Fruit fly (Drosophila melanogaster): ENCODE data around the gene Nnk.

Gene Nnk

DNA sequence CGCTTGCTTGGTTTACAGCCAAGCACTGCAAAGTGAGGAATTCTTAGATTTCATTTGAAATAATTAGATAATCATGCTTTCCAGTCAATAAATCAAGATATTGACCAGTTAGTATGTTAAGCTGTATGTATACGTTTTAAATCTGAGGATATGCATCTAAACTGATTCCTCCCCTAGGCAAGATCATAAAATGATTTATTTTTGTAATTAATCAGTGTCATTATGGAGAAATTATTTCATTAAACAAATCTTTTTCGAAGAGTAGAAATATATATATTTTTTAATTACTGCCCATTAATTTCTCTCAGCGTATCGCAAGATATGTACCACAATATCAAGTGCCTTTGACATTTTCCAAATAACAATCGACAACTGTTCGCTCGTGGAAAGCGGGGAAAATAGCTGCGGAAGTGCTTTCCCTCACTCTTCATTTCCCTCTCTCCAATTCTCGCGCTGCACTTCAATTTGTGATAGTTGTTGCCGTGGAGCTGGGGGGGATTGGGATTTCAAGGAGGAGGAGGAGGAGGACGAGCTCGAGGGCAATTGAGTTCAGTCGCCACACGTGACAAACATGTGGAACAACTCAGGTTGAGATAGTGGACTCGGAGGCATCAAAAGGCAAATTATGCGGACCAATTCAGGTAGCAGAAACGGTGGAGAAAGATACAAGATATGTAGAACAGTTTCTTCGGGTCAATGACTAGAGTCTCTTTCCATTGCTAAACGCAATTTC lies 9.3 kb upstream of the Nnk start (continued):
- TF ChIP-seq sob (GFP tag; IDR thresholded peaks at IDR 0.05): no peak
- no peak for TF ChIP-seq Dref (GFP tag; IDR thresholded peaks at IDR 0.05)
- no peak for TF ChIP-seq CG42726 (GFP tag; IDR thresholded peaks at IDR 0.05; ENCODE audit: partially characterized antibody)
- TF ChIP-seq dm (GFP tag; optimal IDR thresholded peaks at IDR 0.05): no peak
- no peak for TF ChIP-seq Taf1 (GFP tag; IDR thresholded peaks at IDR 0.05)
- TF ChIP-seq CG31388 (GFP tag; optimal IDR thresholded peaks at IDR 0.05): no peak
- TF ChIP-seq D19A (tag; optimal IDR thresholded peaks at IDR 0.05): peak; percentile 31
- TF ChIP-seq NFAT (GFP tag; IDR thresholded peaks at IDR 0.05): no peak
- TF ChIP-seq unpg (GFP tag; optimal IDR thresholded peaks at IDR 0.05): no peak
- TF ChIP-seq CG33557 (GFP tag; optimal IDR thresholded peaks at IDR 0.05): no peak
- no peak for TF ChIP-seq Adf1 (GFP tag; IDR thresholded peaks at IDR 0.05)
- TF ChIP-seq nmo (GFP tag; optimal IDR thresholded peaks at IDR 0.05): peak; percentile 24
- no peak for TF ChIP-seq sna (GFP tag; IDR thresholded peaks at IDR 0.05; ENCODE audit: partially characterized antibody)
- no peak for TF ChIP-seq sima (GFP tag; optimal IDR thresholded peaks at IDR 0.05)
- no peak for TF ChIP-seq Elba2 (GFP tag; optimal IDR thresholded peaks at IDR 0.05)
- peak; percentile 51 for TF ChIP-seq Blimp-1 (GFP tag; optimal IDR thresholded peaks at IDR 0.05)
- TF ChIP-seq CG15514 (GFP tag; optimal IDR thresholded peaks at IDR 0.05): no peak

DNA sequence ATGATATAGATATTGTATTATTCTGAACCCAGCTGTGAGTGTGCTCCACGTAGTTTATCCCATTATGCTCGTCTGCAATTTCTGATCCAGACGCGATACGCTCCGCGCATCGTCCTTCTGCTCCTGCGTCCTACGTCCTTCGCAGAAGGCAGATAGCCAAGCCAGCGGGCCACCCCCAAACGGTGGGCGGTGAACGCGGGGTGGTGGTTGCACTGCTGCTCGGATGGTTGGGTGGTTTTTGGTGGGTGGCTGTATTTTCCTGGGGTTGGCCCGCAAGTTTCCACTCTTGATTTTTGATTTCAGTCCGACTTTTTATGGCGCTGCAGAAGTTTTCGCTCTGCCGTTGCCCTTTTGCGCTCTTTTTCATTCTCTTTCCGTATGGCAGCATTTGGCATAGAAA lies 7.4 kb upstream of the Nnk start:
- TF ChIP-seq CG13624 (GFP tag; optimal IDR thresholded peaks at IDR 0.05) (no peak), CG14710 (tag; optimal IDR thresholded peaks at IDR 0.05) (no peak), Dref (GFP tag; IDR thresholded peaks at IDR 0.05) (0 out of 2 replicates have a peak, but pooled peaks have one; percentile 10), ase (GFP tag; IDR thresholded peaks at IDR 0.05) (no peak), CG33213 (GFP tag; optimal IDR thresholded peaks at IDR 0.05) (no peak), CG12942 (GFP tag; optimal IDR thresholded peaks at IDR 0.05) (no peak), HmgD (GFP tag; optimal IDR thresholded peaks at IDR 0.05) (no peak), Hand (GFP tag; optimal IDR thresholded peaks at IDR 0.05) (no peak), Poxn (GFP tag; IDR thresholded peaks at IDR 0.05) (0 out of 2 replicates have a peak, but pooled peaks have one; percentile 24), dysf (GFP tag; IDR thresholded peaks at IDR 0.05) (no peak), CG7357 (GFP tag; IDR thresholded peaks at IDR 0.05) (no peak), ro (GFP tag; IDR thresholded peaks at IDR 0.05) (no peak), dati (GFP tag; IDR thresholded peaks at IDR 0.05) (no peak), CG12391 (tag; optimal IDR thresholded peaks at IDR 0.05) (no peak), E2f2 (GFP tag; IDR thresholded peaks at IDR 0.05) (no peak), CG6272 (GFP tag; IDR thresholded peaks at IDR 0.05) (no peak), CG10366 (GFP tag; IDR thresholded peaks at IDR 0.05) (no peak), crol (GFP tag; IDR thresholded peaks at IDR 0.05) (0 out of 2 replicates have a peak, but pooled peaks have one; percentile 20), Chrac-16 (GFP tag; optimal IDR thresholded peaks at IDR 0.05) (no peak), tgo (GFP tag; IDR thresholded peaks at IDR 0.05) (no peak), trem (tag; optimal IDR thresholded peaks at IDR 0.05) (no peak), sob (GFP tag; IDR thresholded peaks at IDR 0.05) (0 out of 2 replicates have a peak, but pooled peaks have one; percentile 13), CG14441 (GFP tag; IDR thresholded peaks at IDR 0.05) (no peak), CG9876 (GFP tag; optimal IDR thresholded peaks at IDR 0.05) (no peak), fd102C (GFP tag; optimal IDR thresholded peaks at IDR 0.05) (no peak), dm (GFP tag; optimal IDR thresholded peaks at IDR 0.05) (no peak), CG1529 (GFP tag; optimal IDR thresholded peaks at IDR 0.05) (no peak), nerfin-2 (GFP tag; IDR thresholded peaks at IDR 0.05; ENCODE audit: partially characterized antibody) (no peak), CG32532 (GFP tag; IDR thresholded peaks at IDR 0.05) (no peak), ap (GFP tag; IDR thresholded peaks at IDR 0.05) (no peak), pros (GFP tag; optimal IDR thresholded peaks at IDR 0.05) (no peak), nau (GFP tag; optimal IDR thresholded peaks at IDR 0.05) (no peak), CG2129 (GFP tag; IDR thresholded peaks at IDR 0.05; ENCODE audit: partially characterized antibody) (no peak), D19A (tag; optimal IDR thresholded peaks at IDR 0.05) (no peak), disco-r (GFP tag; optimal IDR thresholded peaks at IDR 0.05) (no peak), CG8290 (GFP tag; optimal IDR thresholded peaks at IDR 0.05) (no peak), CG8290 (tag; optimal IDR thresholded peaks at IDR 0.05) (no peak)
